Worm (Caenorhabditis elegans): ENCODE results near the gene F38A6.4.

F38A6.4 gene

ce11 chrV:20776761-20777160 lies 1.6 kb upstream of the F38A6.4 start:
- no peak for TF ChIP-seq dmd-4 (tag; optimal IDR thresholded peaks at IDR 0.05; ENCODE audit: borderline replicate concordance)
- TF ChIP-seq dve-1 (tag; optimal IDR thresholded peaks at IDR 0.05) = no peak
- TF ChIP-seq hlh-13 (GFP tag; optimal IDR thresholded peaks at IDR 0.05) = no peak
- no peak for TF ChIP-seq K09A11.1 (tag; optimal IDR thresholded peaks at IDR 0.05; ENCODE audit: insufficient read depth)
- TF ChIP-seq unc-86 (tag; optimal IDR thresholded peaks at IDR 0.05) = no peak
- no peak for TF ChIP-seq unc-55 (GFP tag; optimal IDR thresholded peaks at IDR 0.05)
- TF ChIP-seq che-1 (tag; optimal IDR thresholded peaks at IDR 0.05) = no peak
- TF ChIP-seq unc-3 (GFP tag; conservative IDR thresholded peaks at IDR 0.05) = no peak
- TF ChIP-seq unc-3 (tag; optimal IDR thresholded peaks at IDR 0.05) = no peak
- TF ChIP-seq pqm-1 (tag; optimal IDR thresholded peaks at IDR 0.05) = no peak
- TF ChIP-seq ceh-2 (tag; optimal IDR thresholded peaks at IDR 0.05) = no peak
- TF ChIP-seq sox-4 (tag; optimal IDR thresholded peaks at IDR 0.05) = no peak
- no peak for TF ChIP-seq pros-1 (tag; optimal IDR thresholded peaks at IDR 0.05)
- no peak for TF ChIP-seq elt-4 (tag; optimal IDR thresholded peaks at IDR 0.05)
- TF ChIP-seq C38D4.7 (GFP tag; optimal IDR thresholded peaks at IDR 0.05) = no peak
- TF ChIP-seq ceh-31 (tag; optimal IDR thresholded peaks at IDR 0.05) = no peak

ce11 chrV:20773647-20774046 lies 1.5 kb downstream of the F38A6.4 start, which contains the start of gene F38A6.5:
Gene F38A6.5 (minus strand): TSS chrV:20773747.
- TF ChIP-seq npax-4 (tag; optimal IDR thresholded peaks at IDR 0.05) = no peak
- no peak for TF ChIP-seq ref-2 (tag; optimal IDR thresholded peaks at IDR 0.05)
- TF ChIP-seq lim-6 (tag; optimal IDR thresholded peaks at IDR 0.05) = no peak
- no peak for TF ChIP-seq unc-42 (tag; optimal IDR thresholded peaks at IDR 0.05)
- no peak for TF ChIP-seq sdc-2 (tag; optimal IDR thresholded peaks at IDR 0.05)
- no peak for TF ChIP-seq pax-1 (tag; optimal IDR thresholded peaks at IDR 0.05)
- no peak for TF ChIP-seq madf-2 (tag; optimal IDR thresholded peaks at IDR 0.05)
- no peak for TF ChIP-seq hlh-15 (tag; optimal IDR thresholded peaks at IDR 0.05)
- no peak for TF ChIP-seq che-1 (tag; optimal IDR thresholded peaks at IDR 0.05)
- no peak for TF ChIP-seq ceh-34 (tag; optimal IDR thresholded peaks at IDR 0.05)
- no peak for TF ChIP-seq hlh-13 (GFP tag; optimal IDR thresholded peaks at IDR 0.05)
- TF ChIP-seq ttx-3 (tag; optimal IDR thresholded peaks at IDR 0.05) = no peak
- TF ChIP-seq nhr-232 (tag; optimal IDR thresholded peaks at IDR 0.05) = no peak
- TF ChIP-seq ceh-31 (tag; optimal IDR thresholded peaks at IDR 0.05) = no peak
- TF ChIP-seq pha-2 (tag; optimal IDR thresholded peaks at IDR 0.05) = no peak

ce11 chrV:20771702-20772101 lies 3.5 kb downstream of the F38A6.4 start:
- no peak for TF ChIP-seq tbx-7 (tag; optimal IDR thresholded peaks at IDR 0.05)
- peak; percentile 31 for TF ChIP-seq rnt-1 (tag; optimal IDR thresholded peaks at IDR 0.05)
- TF ChIP-seq ceh-18 (tag; optimal IDR thresholded peaks at IDR 0.05) = peak; percentile 7
- TF ChIP-seq unc-55 (GFP tag; optimal IDR thresholded peaks at IDR 0.05) = peak; percentile 99

ce11 chrV:20770846-20771245 lies 4.3 kb downstream of the F38A6.4 start:
- TF ChIP-seq hlh-15 (tag; optimal IDR thresholded peaks at IDR 0.05) = no peak
- no peak for TF ChIP-seq ceh-2 (tag; optimal IDR thresholded peaks at IDR 0.05)
- no peak for TF ChIP-seq fkh-6 (tag; optimal IDR thresholded peaks at IDR 0.05)
- no peak for TF ChIP-seq pqm-1 (tag; optimal IDR thresholded peaks at IDR 0.05)
- no peak for TF ChIP-seq gmeb-2 (tag; optimal IDR thresholded peaks at IDR 0.05)
- no peak for TF ChIP-seq ref-2 (tag; optimal IDR thresholded peaks at IDR 0.05)
- no peak for TF ChIP-seq hlh-6 (tag; optimal IDR thresholded peaks at IDR 0.05)
- TF ChIP-seq pag-3 (tag; optimal IDR thresholded peaks at IDR 0.05; ENCODE audit: borderline replicate concordance) = no peak
- TF ChIP-seq dve-1 (tag; optimal IDR thresholded peaks at IDR 0.05) = no peak
- TF ChIP-seq pros-1 (tag; optimal IDR thresholded peaks at IDR 0.05) = no peak
- TF ChIP-seq pha-4 (tag; optimal IDR thresholded peaks at IDR 0.05) = no peak
- TF ChIP-seq ceh-9 (tag; optimal IDR thresholded peaks at IDR 0.05) = no peak
- TF ChIP-seq C38D4.7 (GFP tag; optimal IDR thresholded peaks at IDR 0.05) = no peak
- no peak for TF ChIP-seq odd-2 (tag; optimal IDR thresholded peaks at IDR 0.05)
